Fruit fly (Drosophila melanogaster): ENCODE results near the gene CG8564.
A peak's percentile ranks its signal among the peaks of the same experiment; 100 is the strongest.

Gene CG8564

DNA sequence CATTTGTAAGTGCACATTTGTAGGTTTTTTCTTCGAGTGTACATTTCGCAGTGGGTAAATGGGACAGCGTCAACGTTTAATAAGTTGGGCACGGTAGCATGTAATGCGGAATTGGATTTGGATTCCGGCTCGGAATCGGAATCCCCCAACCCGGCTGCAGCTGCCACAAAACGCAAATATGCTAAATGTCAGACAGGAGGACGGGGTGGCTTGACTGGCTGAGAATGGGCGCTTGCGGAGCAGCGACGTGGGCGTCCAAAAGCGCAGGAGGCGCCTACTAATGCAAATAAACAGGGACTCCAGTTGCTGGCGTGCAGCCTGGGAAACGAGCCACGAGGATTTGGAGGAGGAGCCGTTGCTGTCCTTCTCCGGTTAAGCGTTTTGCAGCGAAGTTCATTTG lies at the start of gene CG8564:
Gene CG8564, minus strand, starts transcription at position 101 of the 400 bp plus-strand sequence.
- TF ChIP-seq CG17801 (GFP tag; optimal IDR thresholded peaks at IDR 0.05; ENCODE audit: partially characterized antibody): no peak

dm6 chr3L:7437366-7437765 lies 49.7 kb upstream of the CG8564 start, which contains the start of gene CG14835:
TSS of gene CG14835 (minus strand) at chr3L:7437466.
- TF ChIP-seq CG17801 (GFP tag; optimal IDR thresholded peaks at IDR 0.05; ENCODE audit: partially characterized antibody): no peak

- peak; percentile 46 for TF ChIP-seq CG17801 (GFP tag; optimal IDR thresholded peaks at IDR 0.05; ENCODE audit: partially characterized antibody)
Observed at dm6 chr3L:7434715-7435653, 47.3 kb upstream of the CG8564 start, which contains the start of gene Rac2. TSS of gene Rac2 (minus strand) at chr3L:7435190.

dm6 chr3L:7434198-7434597 lies 46.5 kb upstream of the CG8564 start:
- no peak for TF ChIP-seq CG17801 (GFP tag; optimal IDR thresholded peaks at IDR 0.05; ENCODE audit: partially characterized antibody)

DNA sequence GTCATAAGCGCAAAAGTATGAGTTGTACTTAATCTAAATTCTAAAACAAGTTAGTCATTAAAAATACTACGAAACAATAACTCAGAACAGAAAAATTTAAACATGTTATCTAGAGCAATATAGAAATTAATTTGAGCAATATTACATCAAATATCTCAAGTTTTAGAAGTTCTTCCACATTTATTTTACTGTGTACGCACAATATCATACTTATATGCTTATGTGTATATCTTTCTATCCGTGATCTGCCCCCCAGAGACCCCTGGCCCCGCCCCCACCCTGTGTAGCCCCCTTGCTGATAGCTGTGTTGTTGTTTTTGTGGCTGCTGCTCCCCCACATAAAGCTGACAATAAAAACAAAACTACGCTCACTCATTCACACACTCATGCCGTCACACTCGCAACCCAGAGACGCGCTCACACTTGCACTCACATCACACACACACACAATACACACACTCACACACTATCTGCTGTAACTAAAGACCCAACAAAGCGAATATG lies 45.7 kb upstream of the CG8564 start:
- peak; percentile 49 for TF ChIP-seq CG17801 (GFP tag; optimal IDR thresholded peaks at IDR 0.05; ENCODE audit: partially characterized antibody)

DNA sequence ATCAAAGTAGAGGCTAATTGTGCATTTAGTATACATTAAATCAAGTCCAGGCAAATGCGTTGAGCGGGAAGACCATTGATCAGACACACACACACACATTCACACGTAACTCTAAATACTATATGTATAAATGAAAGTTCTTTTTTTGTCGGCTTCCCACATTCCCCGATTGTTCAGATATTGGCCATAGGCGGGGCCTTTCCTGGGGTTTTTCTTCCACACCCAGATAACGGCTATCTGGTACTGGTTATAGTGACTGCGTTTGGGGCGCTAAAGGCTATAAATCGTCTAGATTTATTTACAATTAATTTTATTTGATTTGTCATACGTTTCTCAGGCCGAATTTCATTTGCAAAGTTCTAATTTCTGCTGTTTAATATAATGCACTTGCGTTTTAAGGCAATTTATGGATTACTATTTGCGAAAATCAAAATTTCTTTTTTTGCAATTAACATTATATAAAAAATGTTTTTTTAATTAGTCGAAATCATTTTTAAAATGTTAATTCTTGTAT lies 45.2 kb upstream of the CG8564 start:
- no peak for TF ChIP-seq CG17801 (GFP tag; optimal IDR thresholded peaks at IDR 0.05; ENCODE audit: partially characterized antibody)

- no peak for TF ChIP-seq CG17801 (GFP tag; optimal IDR thresholded peaks at IDR 0.05; ENCODE audit: partially characterized antibody)
Observed at dm6 chr3L:7432265-7432664, 44.6 kb upstream of the CG8564 start.

- no peak for TF ChIP-seq CG17801 (GFP tag; optimal IDR thresholded peaks at IDR 0.05; ENCODE audit: partially characterized antibody)
Observed at dm6 chr3L:7423517-7423916, 35.8 kb upstream of the CG8564 start, which contains the start of gene CG42458. TSS of gene CG42458 (plus strand) at chr3L:7423827.

DNA sequence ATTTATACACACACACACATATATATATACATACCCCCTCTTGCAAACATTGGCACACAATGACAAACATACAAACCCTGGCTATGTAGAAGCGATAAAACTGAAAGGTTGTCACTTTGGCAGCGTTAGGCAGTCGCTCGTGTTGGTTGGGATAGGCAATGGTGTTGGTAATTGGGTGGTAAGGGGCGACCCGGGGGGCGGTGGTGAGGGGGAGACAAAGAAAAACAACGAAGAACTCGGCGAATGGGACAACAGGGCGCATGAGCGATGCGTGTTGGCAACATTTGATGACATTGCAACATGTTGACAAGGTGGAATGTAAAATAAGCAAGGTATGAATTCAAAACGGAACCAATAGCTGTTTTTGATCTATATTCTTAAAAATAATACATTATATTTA lies 34.9 kb upstream of the CG8564 start:
- no peak for TF ChIP-seq CG17801 (GFP tag; optimal IDR thresholded peaks at IDR 0.05; ENCODE audit: partially characterized antibody)

DNA sequence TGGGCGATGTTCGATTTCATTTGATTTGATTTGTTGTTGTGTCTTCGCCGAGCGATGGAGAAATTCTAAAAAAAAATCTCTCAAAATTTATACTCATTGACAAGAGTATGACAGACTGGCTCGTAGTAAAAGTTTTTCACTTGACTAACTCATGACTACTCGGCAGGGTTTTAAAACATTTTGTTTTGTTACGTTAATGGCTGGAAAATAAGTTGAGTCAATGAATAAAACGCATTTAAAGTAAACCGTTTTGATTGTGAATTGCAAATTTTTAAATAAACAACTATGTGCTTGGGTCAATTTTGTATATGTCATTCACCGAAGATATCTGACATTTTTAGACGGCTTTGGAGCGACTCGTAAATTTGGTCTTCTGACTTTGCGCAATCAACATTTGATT lies 16.4 kb upstream of the CG8564 start, which contains the start of gene CG8560:
Gene CG8560, minus strand, starts transcription at position 101 of the 400 bp plus-strand sequence.
- TF ChIP-seq CG17801 (GFP tag; optimal IDR thresholded peaks at IDR 0.05; ENCODE audit: partially characterized antibody): no peak

dm6 chr3L:7401972-7402371 lies 14.3 kb upstream of the CG8564 start:
- no peak for TF ChIP-seq CG17801 (GFP tag; optimal IDR thresholded peaks at IDR 0.05; ENCODE audit: partially characterized antibody)

DNA sequence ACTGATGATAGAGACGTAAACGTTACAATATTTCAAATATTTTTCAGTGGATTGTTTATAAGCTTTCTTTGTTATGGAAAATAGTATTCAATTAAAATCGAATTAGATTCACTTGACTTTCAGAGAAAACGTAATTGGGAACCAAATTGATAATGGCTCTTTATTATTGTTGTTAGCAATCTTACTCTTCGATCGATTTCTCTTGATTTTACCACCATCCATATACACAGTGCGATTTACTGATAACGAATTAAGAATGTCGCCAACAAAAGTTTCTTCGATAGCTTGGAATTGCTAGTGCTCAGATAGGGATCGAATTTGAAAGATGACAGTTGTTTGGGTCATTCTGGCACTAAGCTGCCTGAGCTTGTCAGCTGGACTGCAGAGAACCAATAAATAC lies 12.1 kb upstream of the CG8564 start, which contains the start of gene CG18417:
Gene CG18417, plus strand, starts transcription at position 301 of the 400 bp plus-strand sequence.
- TF ChIP-seq CG17801 (GFP tag; optimal IDR thresholded peaks at IDR 0.05; ENCODE audit: partially characterized antibody): no peak

dm6 chr3L:7397979-7398378 lies 10.3 kb upstream of the CG8564 start, which contains the start of gene CG8562:
TSS of gene CG8562 (plus strand) at chr3L:7398285.
- no peak for TF ChIP-seq CG17801 (GFP tag; optimal IDR thresholded peaks at IDR 0.05; ENCODE audit: partially characterized antibody)

DNA sequence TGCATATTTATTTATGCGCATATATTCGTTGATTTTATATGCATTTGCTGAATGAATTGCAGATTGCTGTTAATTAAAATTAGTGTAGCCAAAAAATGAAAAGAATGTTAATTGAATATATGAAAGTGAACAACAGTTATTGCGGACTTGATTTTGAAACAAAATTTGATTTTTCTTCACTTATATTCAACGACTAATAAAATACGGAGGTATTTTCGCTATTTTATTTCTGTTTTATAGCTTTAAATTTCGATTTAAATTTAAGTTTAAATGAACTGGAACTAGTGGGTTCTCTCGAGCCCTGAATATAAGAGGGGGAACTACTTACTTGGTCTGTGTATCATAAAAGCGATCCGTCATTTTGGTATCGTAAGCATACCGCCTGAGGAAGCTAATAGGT lies 8.3 kb upstream of the CG8564 start, which contains the start of gene CG32379:
Gene CG32379, plus strand, starts transcription at position 301 of the 400 bp plus-strand sequence.
- no peak for TF ChIP-seq CG17801 (GFP tag; optimal IDR thresholded peaks at IDR 0.05; ENCODE audit: partially characterized antibody)

dm6 chr3L:7390442-7390841 lies 2.7 kb upstream of the CG8564 start, which contains the start of gene CG8563:
TSS of gene CG8563 (plus strand) at chr3L:7390742.
- TF ChIP-seq CG17801 (GFP tag; optimal IDR thresholded peaks at IDR 0.05; ENCODE audit: partially characterized antibody): no peak
